Worm (Caenorhabditis elegans) whole organism, L4/young adult: ENCODE results near the gene srw-55.
"Not testable (repeated sequence)": the region's sequence is repeated elsewhere in the genome, so short reads cannot be mapped to it uniquely, and the experiment has no call there.

Experiments used
- W03F9.2 ChIP-seq: fragments of 150-350 bp; optimal IDR thresholded peaks from 2 replicates; lab custom pipeline; 2014; ENCODE audit warnings: missing biosample characterization, missing genetic modification characterization
- dao-5 ChIP-seq: sonication (generic microtip); optimal IDR thresholded peaks from 2 replicates; lab custom pipeline; 2016; ENCODE audit warnings: missing genotype, missing genetic modification characterization, moderate library complexity, missing compliant biosample characterization
- him-1 ChIP-seq: sonication (generic microtip); optimal IDR thresholded peaks from 2 replicates; lab custom pipeline; 2016; ENCODE audit warnings: missing genotype, missing genetic modification reagents, missing genetic modification characterization, missing compliant biosample characterization

DNA sequence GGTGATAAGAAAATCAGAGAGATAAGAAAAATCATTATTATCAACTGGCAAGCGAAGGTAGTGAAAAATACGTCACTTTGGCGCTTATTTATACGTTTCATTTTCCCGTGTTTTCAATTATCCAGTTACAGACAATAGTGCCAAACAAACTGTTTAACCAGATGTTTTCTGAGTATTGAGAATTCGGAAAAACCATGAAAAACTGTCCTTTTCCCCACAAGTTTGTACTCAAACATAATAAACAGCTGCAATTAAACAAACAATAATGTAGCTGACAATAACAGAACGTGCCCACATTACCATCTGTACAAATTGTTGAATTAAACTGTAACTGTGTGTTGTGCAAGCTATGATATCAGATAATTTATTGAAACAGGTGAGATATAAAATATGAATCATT, 34.6 kb downstream of the srw-55 start, which contains the start of the genes F35E8.1 and F35E8.2:
- TF ChIP-seq him-1 (tag; lab: Kevin White, UChicago); W03F9.2 (tag; lab: Kevin White, UChicago); dao-5: not testable (repeated sequence)
